Fruit fly (Drosophila melanogaster) whole organism, pupa: ENCODE data around the gene Usp32.

Experiments used
- CG10348 ChIP-seq: fragments of 200-800 bp; sonication (Bioruptor generic); IDR thresholded peaks from 2 replicates; pipeline ENCODE4 v1.3.6; 2022; ENCODE audit warnings: missing biosample characterization, missing genetic modification characterization
- CG12605 ChIP-seq: fragments of 200-800 bp; sonication (Bioruptor generic); IDR thresholded peaks from 2 replicates; pipeline ENCODE4 v1.3.6; 2022; ENCODE audit warnings: missing biosample characterization, missing genetic modification characterization
- CG13204 ChIP-seq: fragments of 200-800 bp; sonication (Bioruptor generic); optimal IDR thresholded peaks from 2 replicates; lab custom pipeline; 2018; ENCODE audit warnings: missing biosample characterization, mild to moderate bottlenecking, missing genetic modification characterization, moderate library complexity
- CG14655 ChIP-seq: fragments of 200-800 bp; sonication (Bioruptor generic); optimal IDR thresholded peaks from 3 replicates; lab custom pipeline; 2017; ENCODE audit warnings: mild to moderate bottlenecking, missing biosample characterization, missing genetic modification reagents, missing genetic modification characterization
- CG15710 ChIP-seq: fragments of 200-800 bp; sonication (Bioruptor generic); optimal IDR thresholded peaks from 2 replicates; lab custom pipeline; 2018; ENCODE audit warnings: missing biosample characterization, mild to moderate bottlenecking, missing genetic modification characterization, moderate library complexity
- CG17806 ChIP-seq: fragments of 200-800 bp; sonication (Bioruptor generic); optimal IDR thresholded peaks from 2 replicates; lab custom pipeline; 2018; ENCODE audit warnings: missing biosample characterization, mild to moderate bottlenecking, missing genetic modification characterization, moderate library complexity
- CG32121 ChIP-seq: fragments of 200-800 bp; sonication (Bioruptor generic); IDR thresholded peaks from 2 replicates; pipeline ENCODE4 v1.3.6; 2022; ENCODE audit warnings: missing biosample characterization, missing genetic modification characterization
- CG34367 ChIP-seq: fragments of 200-800 bp; sonication (Bioruptor generic); optimal IDR thresholded peaks from 2 replicates; lab custom pipeline; 2018; ENCODE audit warnings: missing biosample characterization, mild to moderate bottlenecking, missing genetic modification characterization
- CG4496 ChIP-seq: fragments of 200-800 bp; sonication (Bioruptor generic); IDR thresholded peaks from 3 replicates; pipeline ENCODE4 v1.3.6; 2022; ENCODE audit warnings: missing biosample characterization, missing genetic modification characterization
- CG8159 ChIP-seq: fragments of 200-800 bp; sonication (Bioruptor generic); optimal IDR thresholded peaks from 3 replicates; lab custom pipeline; 2018; ENCODE audit warnings: missing biosample characterization, mild to moderate bottlenecking, missing genetic modification characterization, moderate library complexity
- CG8301 ChIP-seq: fragments of 200-800 bp; sonication (Bioruptor generic); optimal IDR thresholded peaks from 2 replicates; lab custom pipeline; 2018; ENCODE audit warnings: missing biosample characterization, mild to moderate bottlenecking, missing genetic modification characterization
- CG9948 ChIP-seq: fragments of 200-800 bp; sonication (Bioruptor generic); optimal IDR thresholded peaks from 2 replicates; lab custom pipeline; 2018; ENCODE audit warnings: missing biosample characterization, mild to moderate bottlenecking, missing genetic modification characterization, moderate library complexity
- D1 ChIP-seq: fragments of 200-800 bp; sonication (Bioruptor generic); optimal IDR thresholded peaks from 2 replicates; lab custom pipeline; 2018; ENCODE audit warnings: missing biosample characterization, mild to moderate bottlenecking, missing genetic modification characterization, moderate library complexity
- EcR ChIP-seq: fragments of 200-800 bp; sonication (Bioruptor generic); optimal IDR thresholded peaks from 3 replicates; lab custom pipeline; 2019; ENCODE audit warnings: missing biosample characterization, missing genetic modification characterization, mild to moderate bottlenecking, moderate library complexity, missing genetic modification reagents
- Ets98B ChIP-seq: fragments of 200-800 bp; sonication (Bioruptor generic); IDR thresholded peaks from 2 replicates; pipeline ENCODE4 v1.3.6; 2022; ENCODE audit warnings: missing biosample characterization, missing genetic modification characterization
- Pif1A ChIP-seq: fragments of 200-800 bp; sonication (Bioruptor generic); optimal IDR thresholded peaks from 3 replicates; lab custom pipeline; 2016; ENCODE audit warnings: missing biosample characterization, missing genetic modification characterization
- Pif1B ChIP-seq: fragments of 200-800 bp; sonication (Bioruptor generic); optimal IDR thresholded peaks from 3 replicates; lab custom pipeline; 2016; ENCODE audit warnings: missing biosample characterization, missing genetic modification characterization
- Snoo ChIP-seq: fragments of 200-800 bp; sonication (Bioruptor generic); optimal IDR thresholded peaks from 3 replicates; lab custom pipeline; 2017; ENCODE audit warnings: missing biosample characterization, mild to moderate bottlenecking, missing genetic modification characterization, inconsistent platforms
- fd96Ca ChIP-seq: fragments of 200-800 bp; sonication (Bioruptor generic); IDR thresholded peaks from 3 replicates; pipeline ENCODE4 v1.3.6; 2022; ENCODE audit warnings: missing biosample characterization, missing genetic modification characterization
- gl ChIP-seq: fragments of 200-800 bp; sonication (Bioruptor generic); optimal IDR thresholded peaks from 2 replicates; lab custom pipeline; 2018; ENCODE audit warnings: missing biosample characterization, mild to moderate bottlenecking, missing genetic modification characterization
- rn ChIP-seq: fragments of 200-800 bp; sonication (Bioruptor generic); IDR thresholded peaks from 2 replicates; pipeline ENCODE4 v1.3.6; 2022; ENCODE audit warnings: missing biosample characterization, missing genetic modification characterization

The Usp32 gene

dm6 chr3L:19902560-19903399, 31.8 kb downstream of the Usp32 start:
- peak; percentile 80 for TF ChIP-seq D1
- peak; percentile 98 for TF ChIP-seq Pif1A
- peak; percentile 93 for TF ChIP-seq CG8301 (tag; lab: Kevin White, UChicago)
- peak; percentile 98 for TF ChIP-seq CG34367 (tag; lab: Kevin White, UChicago)
- peak; percentile 95 for TF ChIP-seq CG13204 (GFP tag; lab: Kevin White, UChicago)
- TF ChIP-seq CG17806 = peak; percentile 99
- TF ChIP-seq CG4496 (GFP tag; lab: Robert Waterston, UW) = peak; percentile 98
- TF ChIP-seq CG10348 (GFP tag; lab: Robert Waterston, UW) = peak; percentile 90
- TF ChIP-seq CG15710 (tag; lab: Kevin White, UChicago) = peak; percentile 98
- TF ChIP-seq fd96Ca (GFP tag; lab: Robert Waterston, UW) = peak; percentile 98
- TF ChIP-seq CG14655 = peak; percentile 95
- peak; percentile 97 for TF ChIP-seq CG32121 (GFP tag; lab: Robert Waterston, UW)
- peak; percentile 92 for TF ChIP-seq CG12605 (GFP tag; lab: Robert Waterston, UW)
- TF ChIP-seq EcR (GFP tag; lab: Kevin White, UChicago) = peak; percentile 31
- TF ChIP-seq CG9948 = peak; percentile 97
- TF ChIP-seq Ets98B = peak; percentile 95
- peak; percentile 95 for TF ChIP-seq Snoo (tag; lab: Kevin White, UChicago)
- peak; percentile 97 for TF ChIP-seq gl
- peak; percentile 95 for TF ChIP-seq rn (GFP tag; lab: Robert Waterston, UW)
- TF ChIP-seq Pif1B = peak; percentile 97
- peak; percentile 92 for TF ChIP-seq CG8159 (tag; lab: Kevin White, UChicago)

- TF ChIP-seq EcR (GFP tag; lab: Kevin White, UChicago) (peak; percentile 1), CG9948 (no peak)
These were observed 32.5 kb downstream of the Usp32 start for dm6 chr3L:19903400-19903846.

dm6 chr3L:19904411-19905135, 33.6 kb downstream of the Usp32 start:
- TF ChIP-seq Pif1B (no peak), CG14655 (no peak), Snoo (tag; lab: Kevin White, UChicago) (no peak), CG15710 (tag; lab: Kevin White, UChicago) (no peak), CG12605 (GFP tag; lab: Robert Waterston, UW) (no peak), rn (GFP tag; lab: Robert Waterston, UW) (no peak), CG17806 (no peak), fd96Ca (GFP tag; lab: Robert Waterston, UW) (no peak), CG8159 (tag; lab: Kevin White, UChicago) (no peak), CG9948 (no peak), CG13204 (GFP tag; lab: Kevin White, UChicago) (peak; percentile 25), gl (no peak), EcR (GFP tag; lab: Kevin White, UChicago) (peak; percentile 36)
- TF ChIP-seq, all 21 proteins: peak for 2

dm6 chr3L:19905427-19905826, 34.5 kb downstream of the Usp32 start:
- no peak for TF ChIP-seq CG10348 (GFP tag; lab: Robert Waterston, UW)
- no peak for TF ChIP-seq CG13204 (GFP tag; lab: Kevin White, UChicago)
- peak; percentile 32 for TF ChIP-seq CG8159 (tag; lab: Kevin White, UChicago)
- TF ChIP-seq rn (GFP tag; lab: Robert Waterston, UW) = no peak
- 0 out of 2 replicates have a peak, but pooled peaks have one; percentile 29 for TF ChIP-seq Ets98B
- TF ChIP-seq CG12605 (GFP tag; lab: Robert Waterston, UW) = peak; percentile 11; the same call in 1 of the 2 replicates
- no peak for TF ChIP-seq Snoo (tag; lab: Kevin White, UChicago)
- TF ChIP-seq CG15710 (tag; lab: Kevin White, UChicago) = peak; percentile 8
- peak; percentile 28 for TF ChIP-seq Pif1A
- no peak for TF ChIP-seq CG8301 (tag; lab: Kevin White, UChicago)
- no peak for TF ChIP-seq CG17806
- no peak for TF ChIP-seq EcR (GFP tag; lab: Kevin White, UChicago)
- TF ChIP-seq CG14655 = no peak
- TF ChIP-seq D1 = no peak
- no peak for TF ChIP-seq CG32121 (GFP tag; lab: Robert Waterston, UW)
- no peak for TF ChIP-seq CG34367 (tag; lab: Kevin White, UChicago)
- TF ChIP-seq Pif1B = peak; percentile 16
- TF ChIP-seq fd96Ca (GFP tag; lab: Robert Waterston, UW) = peak; percentile 41; the same call in 1 of the 3 replicates
- peak; percentile 65; the same call in 2 of the 3 replicates for TF ChIP-seq CG4496 (GFP tag; lab: Robert Waterston, UW)
- TF ChIP-seq CG9948 = no peak
- no peak for TF ChIP-seq gl

dm6 chr3L:19906148-19906752, 35.3 kb downstream of the Usp32 start:
- TF ChIP-seq CG12605 (GFP tag; lab: Robert Waterston, UW) (0 out of 2 replicates have a peak, but pooled peaks have one; percentile 36), CG8159 (tag; lab: Kevin White, UChicago) (no peak)
